Worm (Caenorhabditis elegans) whole organism, L3 larva: ENCODE data around the gene vep-2.

Experiments
- R02D3.7 ChIP-seq: fragments of 150-350 bp; optimal IDR thresholded peaks from 2 replicates; lab custom pipeline; 2014; ENCODE audit warnings: missing biosample characterization, missing genetic modification characterization
- ZK546.5 ChIP-seq: sonication (generic microtip); optimal IDR thresholded peaks from 2 replicates; lab custom pipeline; 2017; ENCODE audit warnings: missing biosample characterization, missing genetic modification characterization
- aly-2 ChIP-seq: fragments of 150-350 bp; optimal IDR thresholded peaks from 2 replicates; lab custom pipeline; 2014; ENCODE audit warnings: missing biosample characterization, missing genetic modification characterization
- ceh-16 ChIP-seq: sonication (generic microtip); optimal IDR thresholded peaks from 2 replicates; lab custom pipeline; 2017; ENCODE audit warnings: missing biosample characterization, missing genetic modification characterization
- ceh-28 ChIP-seq: fragments of 150-350 bp; optimal IDR thresholded peaks from 2 replicates; lab custom pipeline; 2014; ENCODE audit warnings: missing biosample characterization, missing genetic modification reagents, missing genetic modification characterization
- ceh-82 ChIP-seq: fragments of 150-350 bp; optimal IDR thresholded peaks from 2 replicates; lab custom pipeline; 2014; ENCODE audit warnings: missing biosample characterization, missing genetic modification characterization
- egl-5 ChIP-seq: fragments of 150-350 bp; optimal IDR thresholded peaks from 2 replicates; lab custom pipeline; 2017; ENCODE audit warnings: missing biosample characterization, missing genetic modification reagents, missing genetic modification characterization, inconsistent platforms
- elt-2 ChIP-seq: sonication (generic microtip); optimal IDR thresholded peaks from 2 replicates; lab custom pipeline; 2016; ENCODE audit warnings: missing genetic modification reagents, mild to moderate bottlenecking, missing genetic modification characterization, missing compliant biosample characterization
- eor-1 ChIP-seq, 2 experiments: fragments of 150-350 bp; optimal IDR thresholded peaks; 2 replicates each; lab custom pipeline; 2014 to 2018; ENCODE audit warnings: missing biosample characterization in 2 of 2, missing genetic modification characterization in 2 of 2
- fkh-10 ChIP-seq: sonication (generic microtip); optimal IDR thresholded peaks from 2 replicates; lab custom pipeline; 2017; ENCODE audit warnings: missing biosample characterization, missing genetic modification reagents, missing genetic modification characterization
- jun-1 ChIP-seq: fragments of 150-350 bp; optimal IDR thresholded peaks from 2 replicates; lab custom pipeline; 2014; ENCODE audit warnings: missing biosample characterization, missing genetic modification reagents, missing genetic modification characterization
- lin-39 ChIP-seq: fragments of 150-350 bp; optimal IDR thresholded peaks from 2 replicates; lab custom pipeline; 2018; ENCODE audit warnings: missing biosample characterization, missing genetic modification reagents, missing genetic modification characterization
- lsy-12 ChIP-seq: sonication (generic microtip); optimal IDR thresholded peaks from 2 replicates; lab custom pipeline; 2016; ENCODE audit warnings: mild to moderate bottlenecking, missing genetic modification characterization, missing compliant biosample characterization
- mml-1 ChIP-seq: fragments of 150-350 bp; sonication (generic microtip); optimal IDR thresholded peaks from 3 replicates; lab custom pipeline; 2014; ENCODE audit warnings: missing biosample characterization, missing genetic modification characterization
- nfya-1 ChIP-seq: sonication (generic microtip); optimal IDR thresholded peaks from 2 replicates; lab custom pipeline; 2017; ENCODE audit warnings: missing genetic modification characterization, mild to moderate bottlenecking, missing compliant biosample characterization, antibody characterized with exemption, moderate library complexity; ENCODE audit not compliant: insufficient read depth
- nhr-11 ChIP-seq: fragments of 150-350 bp; optimal IDR thresholded peaks from 2 replicates; lab custom pipeline; 2014; ENCODE audit warnings: missing biosample characterization, missing genetic modification characterization
- nhr-23 ChIP-seq: fragments of 150-350 bp; optimal IDR thresholded peaks from 2 replicates; lab custom pipeline; 2014; ENCODE audit warnings: missing biosample characterization, missing genetic modification reagents, missing genetic modification characterization
- nhr-25 ChIP-seq: sonication (generic microtip); optimal IDR thresholded peaks from 2 replicates; lab custom pipeline; 2017; ENCODE audit warnings: missing biosample characterization, missing genetic modification characterization
- nhr-28 ChIP-seq: fragments of 150-350 bp; optimal IDR thresholded peaks from 2 replicates; lab custom pipeline; 2014; ENCODE audit warnings: missing biosample characterization, missing genetic modification characterization
- nhr-43 ChIP-seq: sonication (generic microtip); optimal IDR thresholded peaks from 2 replicates; lab custom pipeline; 2016; ENCODE audit warnings: mild to moderate bottlenecking, missing genetic modification characterization, missing compliant biosample characterization; ENCODE audit not compliant: poor library complexity, severe bottlenecking
- nhr-67 ChIP-seq: fragments of 150-350 bp; optimal IDR thresholded peaks from 2 replicates; lab custom pipeline; 2014; ENCODE audit warnings: missing biosample characterization, missing genetic modification characterization
- nhr-76 ChIP-seq: fragments of 150-350 bp; sonication (generic microtip); optimal IDR thresholded peaks from 5 replicates; lab custom pipeline; 2014; ENCODE audit warnings: missing biosample characterization, missing genetic modification characterization
- nhr-77 ChIP-seq: fragments of 150-350 bp; optimal IDR thresholded peaks from 2 replicates; lab custom pipeline; 2014; ENCODE audit warnings: missing biosample characterization, missing genetic modification characterization
- pha-4 ChIP-seq: fragments of 150-350 bp; optimal IDR thresholded peaks from 2 replicates; lab custom pipeline; 2014; ENCODE audit warnings: missing biosample characterization, missing genetic modification reagents, missing genetic modification characterization
- pqm-1 ChIP-seq: fragments of 150-350 bp; optimal IDR thresholded peaks from 2 replicates; lab custom pipeline; 2017; ENCODE audit warnings: missing biosample characterization, missing genetic modification characterization, inconsistent platforms
- skn-1 ChIP-seq: fragments of 150-350 bp; optimal IDR thresholded peaks from 2 replicates; lab custom pipeline; 2014; ENCODE audit warnings: missing biosample characterization, missing genetic modification characterization
- snpc-4 ChIP-seq: fragments of 150-350 bp; optimal IDR thresholded peaks from 2 replicates; lab custom pipeline; 2014; ENCODE audit warnings: missing biosample characterization, missing genetic modification characterization
- unc-39 ChIP-seq: sonication (generic microtip); optimal IDR thresholded peaks from 4 replicates; lab custom pipeline; 2017; ENCODE audit warnings: missing biosample characterization, missing genetic modification characterization
- unc-62 ChIP-seq: fragments of 150-350 bp; sonication (generic microtip); optimal IDR thresholded peaks from 4 replicates; lab custom pipeline; 2014; ENCODE audit warnings: missing biosample characterization, missing genetic modification reagents, missing genetic modification characterization
- zag-1 ChIP-seq: fragments of 150-350 bp; optimal IDR thresholded peaks from 2 replicates; lab custom pipeline; 2014; ENCODE audit warnings: missing biosample characterization, missing genetic modification characterization
- ztf-11 ChIP-seq: fragments of 150-350 bp; optimal IDR thresholded peaks from 2 replicates; lab custom pipeline; 2014; ENCODE audit warnings: missing biosample characterization, missing genetic modification characterization
- ztf-4 ChIP-seq: fragments of 150-350 bp; optimal IDR thresholded peaks from 2 replicates; lab custom pipeline; 2014; ENCODE audit warnings: missing biosample characterization, missing genetic modification characterization

The vep-2 gene

DNA sequence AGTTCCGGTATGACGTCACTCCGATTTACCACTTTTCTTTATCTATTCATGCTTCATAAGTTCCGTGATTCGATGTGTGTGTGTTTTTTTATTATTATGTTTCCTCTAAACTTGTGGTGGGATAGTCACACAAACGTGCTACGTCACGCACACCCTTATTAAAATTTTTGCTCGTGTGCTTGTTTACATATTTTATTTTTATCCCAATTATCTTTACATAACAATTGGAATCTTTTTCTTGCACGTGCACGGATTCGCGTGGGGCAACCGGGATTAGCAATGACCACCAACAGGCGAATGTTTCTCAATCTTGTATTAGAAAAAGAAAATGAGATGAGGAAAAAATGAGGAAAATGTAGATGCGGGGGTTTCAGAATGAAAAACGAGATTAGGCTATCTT lies 37.6 kb upstream of the vep-2 start:
- no peak for TF ChIP-seq unc-62

ce11 chrX:3596303-3596772 lies 31.8 kb upstream of the vep-2 start, which contains the start of gene T27A10.6:
Gene T27A10.6 (minus strand): TSS chrX:3596353.
- TF ChIP-seq nhr-43 (peak; percentile 44), ceh-16 (tag; lab: Kevin White, UChicago) (no peak), nhr-23 (peak; percentile 51)

DNA sequence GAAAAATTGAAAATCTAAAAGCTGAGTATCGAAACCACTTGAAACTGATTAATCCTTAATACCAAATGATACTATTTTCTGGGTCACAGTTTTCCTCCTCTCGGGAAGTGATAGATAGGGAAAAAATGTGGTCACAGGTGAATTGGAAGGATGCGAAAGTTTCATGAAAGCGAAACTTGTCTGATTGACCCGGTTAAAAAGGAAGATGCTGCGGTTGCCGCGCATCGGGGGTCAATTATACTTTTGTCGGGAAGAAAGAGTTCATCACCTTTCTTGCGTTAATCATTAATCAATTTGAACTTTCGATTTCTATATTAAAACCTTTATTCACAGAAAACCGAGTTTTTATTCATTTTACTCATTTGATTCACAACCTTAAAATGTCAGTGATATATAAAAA lies 31.1 kb upstream of the vep-2 start:
- TF ChIP-seq nhr-23: peak; percentile 87
- TF ChIP-seq ztf-11 (tag; lab: Kevin White, UChicago): no peak
- TF ChIP-seq, all 47 proteins: peak for 1

- TF ChIP-seq egl-5 (peak; percentile 94), ceh-82 (tag; lab: Kevin White, UChicago) (no peak), eor-1 (tag; optimal IDR thresholded peaks at IDR 0.05; lab: Kevin White, UChicago) (no peak)
These were observed 28.3 kb upstream of the vep-2 start for ce11 chrX:3599860-3600259.

- TF ChIP-seq pha-4 (tag; lab: Kevin White, UChicago) (peak; percentile 32), pqm-1 (tag; lab: Kevin White, UChicago) (peak; percentile 69), elt-2 (tag; lab: Kevin White, UChicago) (peak; percentile 67), egl-5 (no peak), jun-1 (tag; lab: Kevin White, UChicago) (no peak)
These were observed 27.7 kb upstream of the vep-2 start, which contains the start of gene cgr-1 for ce11 chrX:3600390-3600789. Gene cgr-1 (minus strand): TSS chrX:3600457.

DNA sequence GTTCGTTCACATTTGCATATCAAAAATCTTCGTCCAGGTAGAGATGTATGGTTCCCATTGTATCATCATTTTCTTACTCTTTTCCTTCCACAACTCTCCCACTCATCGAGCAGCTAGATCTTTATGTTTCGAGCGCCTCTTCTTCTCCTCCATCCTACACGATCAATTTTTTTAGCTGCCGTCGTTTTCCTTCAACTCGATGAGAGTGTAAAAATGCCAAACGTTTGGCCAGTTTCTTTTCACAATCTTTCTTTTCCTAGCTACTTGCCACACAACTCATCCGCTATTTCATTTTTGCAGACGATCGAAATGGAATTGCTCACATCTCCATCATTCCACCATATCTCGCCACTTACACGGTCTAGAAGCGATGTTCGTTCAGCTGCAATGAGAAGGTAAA lies 26.6 kb upstream of the vep-2 start, which contains the start of gene C18B2.3:
C18B2.3 (plus strand) TSS at position 301 of the 400 bp plus-strand sequence.
- no peak for TF ChIP-seq lin-39 (tag; lab: Kevin White, UChicago)
- no peak for TF ChIP-seq ceh-82 (tag; lab: Kevin White, UChicago)
- TF ChIP-seq nhr-77: no peak
- TF ChIP-seq R02D3.7 (tag; lab: Kevin White, UChicago): no peak
- TF ChIP-seq ztf-4 (tag; lab: Kevin White, UChicago): no peak
- TF ChIP-seq nhr-25: no peak
- TF ChIP-seq fkh-10 (GFP tag; lab: Kevin White, UChicago): no peak
- TF ChIP-seq ztf-11 (tag; lab: Kevin White, UChicago): no peak
- no peak for TF ChIP-seq elt-2 (tag; lab: Kevin White, UChicago)
- no peak for TF ChIP-seq nhr-76
- TF ChIP-seq ZK546.5 (tag; lab: Kevin White, UChicago): no peak
- TF ChIP-seq nhr-67 (tag; lab: Kevin White, UChicago): no peak
- no peak for TF ChIP-seq unc-62
- TF ChIP-seq zag-1 (tag; lab: Kevin White, UChicago): no peak
- TF ChIP-seq skn-1 (tag; lab: Kevin White, UChicago): no peak
- TF ChIP-seq mml-1: no peak
- no peak for TF ChIP-seq aly-2
- no peak for TF ChIP-seq nhr-28 (tag; lab: Kevin White, UChicago)
- TF ChIP-seq lsy-12 (tag; lab: Kevin White, UChicago): no peak
- TF ChIP-seq nfya-1 (tag; lab: Kevin White, UChicago): no peak

- TF ChIP-seq pha-4 (tag; lab: Kevin White, UChicago): no peak
- no peak for TF ChIP-seq snpc-4 (tag; lab: Kevin White, UChicago)
- TF ChIP-seq nhr-28 (tag; lab: Kevin White, UChicago): no peak
- no peak for TF ChIP-seq lsy-12 (tag; lab: Kevin White, UChicago)
- no peak for TF ChIP-seq R02D3.7 (tag; lab: Kevin White, UChicago)
- TF ChIP-seq fkh-10 (GFP tag; lab: Kevin White, UChicago): no peak
- no peak for TF ChIP-seq ceh-28 (tag; lab: Kevin White, UChicago)
- no peak for TF ChIP-seq nfya-1 (tag; lab: Kevin White, UChicago)
- no peak for TF ChIP-seq aly-2
- TF ChIP-seq elt-2 (tag; lab: Kevin White, UChicago): no peak
- TF ChIP-seq pqm-1 (tag; lab: Kevin White, UChicago): no peak
- no peak for TF ChIP-seq egl-5
- TF ChIP-seq nhr-11 (tag; lab: Kevin White, UChicago): no peak
- TF ChIP-seq unc-39 (tag; lab: Kevin White, UChicago): no peak
- TF ChIP-seq, all 47 proteins: peak for 0
These were observed 25.5 kb upstream of the vep-2 start for ce11 chrX:3602622-3603021.
